Worm (Caenorhabditis elegans): Measurements from ENCODE around the gene srw-12.

DNA sequence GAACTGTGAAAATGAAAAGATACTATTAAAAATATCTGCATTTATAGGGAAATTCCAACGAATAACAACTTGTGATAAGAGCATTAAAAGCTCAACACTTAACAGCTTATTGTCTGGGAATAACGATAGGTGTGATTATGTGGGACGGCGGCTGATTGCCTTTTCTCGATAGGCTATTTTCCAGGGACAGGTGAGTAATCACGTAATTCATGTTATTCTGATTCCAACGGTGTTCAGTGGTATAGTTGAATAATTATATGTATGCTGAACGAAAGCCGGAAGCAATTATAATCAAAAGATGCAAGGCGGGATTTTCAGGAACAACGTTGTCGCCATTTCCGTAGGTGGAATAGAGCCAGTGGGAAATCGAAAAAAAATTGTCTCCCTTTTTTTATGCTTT, 38.5 kb upstream of the srw-12 start, which contains the start of gene srw-17:
- TF ChIP-seq unc-62 (GFP tag; optimal IDR thresholded peaks at IDR 0.05) (no peak), pha-4 (tag; optimal IDR thresholded peaks at IDR 0.05) (no peak), bed-1 (GFP tag; IDR thresholded peaks at IDR 0.05) (no peak), hlh-12 (tag; optimal IDR thresholded peaks at IDR 0.05) (no peak), atf-7 (tag; optimal IDR thresholded peaks at IDR 0.05) (no peak), sea-2 (GFP tag; IDR thresholded peaks at IDR 0.05) (no peak), hrde-1 (tag; optimal IDR thresholded peaks at IDR 0.05; ENCODE audit: borderline replicate concordance) (no peak), ztf-25 (GFP tag; IDR thresholded peaks at IDR 0.05) (no peak), snpc-4 (GFP tag; optimal IDR thresholded peaks at IDR 0.05) (no peak), snpc-4 (tag; optimal IDR thresholded peaks at IDR 0.05) (no peak), dpl-1 (GFP tag; optimal IDR thresholded peaks at IDR 0.05) (no peak), ccch-3 (GFP tag; optimal IDR thresholded peaks at IDR 0.05) (no peak)

All from whole organism, young adult.